Fruit fly (Drosophila melanogaster) whole organism, adult: ENCODE measurements around the gene rha.

Experiments used
- CG11617 ChIP-seq: fragments of 200-800 bp; sonication (Bioruptor generic); optimal IDR thresholded peaks from 2 replicates; lab custom pipeline; 2017; ENCODE audit warnings: mild to moderate bottlenecking, missing biosample characterization, missing genetic modification reagents, missing genetic modification characterization
- cic ChIP-seq: fragments of 200-800 bp; sonication (Bioruptor generic); optimal IDR thresholded peaks from 2 replicates; lab custom pipeline; 2017; ENCODE audit warnings: missing biosample characterization, mild to moderate bottlenecking, missing genetic modification characterization, moderate library complexity
- kay ChIP-seq: fragments of 200-800 bp; sonication (Bioruptor generic); peaks from one replicate; lab custom pipeline; 2016; ENCODE audit warnings: missing biosample characterization, missing genetic modification characterization, borderline replicate concordance

DNA sequence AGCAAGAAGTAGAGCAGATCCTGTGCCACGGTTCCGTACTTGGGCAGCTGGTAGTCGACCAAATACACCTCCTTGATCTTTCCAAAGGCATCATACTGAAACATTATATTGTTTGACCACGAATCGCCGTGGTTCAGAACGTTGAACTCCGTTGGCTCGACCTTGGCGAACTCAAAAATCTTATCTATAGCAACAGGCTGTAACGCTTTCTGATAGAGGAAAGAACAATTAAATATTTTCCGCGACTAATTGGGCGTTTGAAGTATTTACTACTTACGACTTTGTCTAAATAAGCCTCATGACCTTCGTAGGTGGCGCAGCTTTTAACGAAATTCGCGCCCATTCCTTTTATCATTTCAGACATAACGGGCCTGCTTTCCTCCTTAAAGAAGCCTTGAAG lies 18.4 kb upstream of the rha start:
- TF ChIP-seq kay (GFP tag; lab: Kevin White, UChicago) (no peak), cic (GFP tag; lab: Kevin White, UChicago) (no peak), CG11617 (GFP tag; lab: Kevin White, UChicago) (no peak)
